Worm (Caenorhabditis elegans) whole organism, L4 larva: ENCODE measurements around the gene asp-2.

Experiments
- T26A8.4 ChIP-seq: fragments of 200-800 bp; sonication (Bioruptor generic); IDR thresholded peaks from 2 replicates; pipeline ENCODE4 v1.3.6; 2022; ENCODE audit warnings: missing genetic modification characterization, missing compliant biosample characterization
- Y105C5A.15 ChIP-seq: fragments of 200-800 bp; sonication (Bioruptor generic); IDR thresholded peaks from 2 replicates; pipeline ENCODE4 v1.3.6; 2022; ENCODE audit warnings: missing genetic modification characterization, missing compliant biosample characterization
- ZK546.5 ChIP-seq, 2 experiments: sonication (generic microtip); optimal IDR thresholded peaks; 2 replicates each; lab custom pipeline; 2017; ENCODE audit warnings: missing biosample characterization in 2 of 2, missing genetic modification characterization in 2 of 2
- aly-2 ChIP-seq: sonication (generic microtip); optimal IDR thresholded peaks from 2 replicates; lab custom pipeline; 2018; ENCODE audit warnings: missing biosample characterization, missing genetic modification characterization
- ama-1 ChIP-seq: fragments of 150-350 bp; optimal IDR thresholded peaks from 2 replicates; lab custom pipeline; 2014; ENCODE audit warnings: inconsistent platforms, mixed read lengths
- arid-1 ChIP-seq: fragments of 200-800 bp; sonication (Bioruptor generic); conservative IDR thresholded peaks from 2 replicates; pipeline ENCODE4 v1.3.6; 2022; ENCODE audit warnings: missing genetic modification reagents, missing genetic modification characterization, missing compliant biosample characterization
- ceh-20 ChIP-seq: fragments of 200-800 bp; sonication (Bioruptor generic); IDR thresholded peaks from 2 replicates; pipeline ENCODE4 v1.3.6; 2022; ENCODE audit warnings: missing genetic modification reagents, missing genetic modification characterization, missing compliant biosample characterization
- ceh-62 ChIP-seq: sonication (generic microtip); optimal IDR thresholded peaks from 2 replicates; lab custom pipeline; 2017; ENCODE audit warnings: missing biosample characterization, missing genetic modification characterization
- cey-2 ChIP-seq: sonication (generic microtip); optimal IDR thresholded peaks from 3 replicates; lab custom pipeline; 2017; ENCODE audit warnings: missing genetic modification characterization, mild to moderate bottlenecking, missing compliant biosample characterization, antibody characterized with exemption, borderline replicate concordance; ENCODE audit not compliant: insufficient read depth
- dmd-6 ChIP-seq: fragments of 200-800 bp; sonication (Bioruptor generic); IDR thresholded peaks from 2 replicates; pipeline ENCODE4 v1.3.6; 2022; ENCODE audit warnings: missing genetic modification reagents, missing genetic modification characterization, missing compliant biosample characterization
- dmd-9 ChIP-seq: fragments of 200-800 bp; sonication (Bioruptor generic); IDR thresholded peaks from 2 replicates; pipeline ENCODE4 v1.3.6; 2022; ENCODE audit warnings: missing genetic modification reagents, missing genetic modification characterization, missing compliant biosample characterization
- dpl-1 ChIP-seq: fragments of 150-350 bp; optimal IDR thresholded peaks from 2 replicates; lab custom pipeline; 2014; ENCODE audit warnings: missing biosample characterization, missing genetic modification reagents, missing genetic modification characterization
- duxl-1 ChIP-seq: sonication (generic microtip); optimal IDR thresholded peaks from 2 replicates; lab custom pipeline; 2016; ENCODE audit warnings: mild to moderate bottlenecking, missing genetic modification characterization, moderate library complexity, missing compliant biosample characterization; ENCODE audit not compliant: poor library complexity
- egl-43 ChIP-seq: fragments of 200-800 bp; sonication (Bioruptor generic); IDR thresholded peaks from 2 replicates; pipeline ENCODE4 v1.3.6; 2022; ENCODE audit warnings: missing genetic modification reagents, missing genetic modification characterization, missing compliant biosample characterization
- gei-8 ChIP-seq: fragments of 200-800 bp; sonication (Bioruptor generic); optimal IDR thresholded peaks from 2 replicates; lab custom pipeline; 2018; ENCODE audit warnings: mild to moderate bottlenecking, missing genetic modification characterization, missing compliant biosample characterization
- hlh-11 ChIP-seq: fragments of 200-800 bp; sonication (Bioruptor generic); optimal IDR thresholded peaks from 2 replicates; lab custom pipeline; 2018; ENCODE audit warnings: mild to moderate bottlenecking, missing genetic modification characterization, missing compliant biosample characterization
- hlh-30 ChIP-seq: sonication (generic microtip); optimal IDR thresholded peaks from 2 replicates; lab custom pipeline; 2017; ENCODE audit warnings: antibody characterized with exemption, mild to moderate bottlenecking, missing genetic modification characterization, missing compliant biosample characterization; ENCODE audit not compliant: insufficient read depth
- lin-38 ChIP-seq: fragments of 200-800 bp; sonication (Bioruptor generic); IDR thresholded peaks from 2 replicates; pipeline ENCODE4 v1.3.6; 2022; ENCODE audit warnings: missing genetic modification reagents, missing genetic modification characterization, missing compliant biosample characterization
- lsy-2 ChIP-seq, 2 experiments: fragments of 150-350 bp in 1 of 2; sonication (generic microtip) in 1 of 2; optimal IDR thresholded peaks; 2 replicates each; lab custom pipeline; 2014 to 2017; ENCODE audit warnings: missing biosample characterization in 2 of 2, missing genetic modification characterization in 2 of 2
- madf-5 ChIP-seq, 2 experiments: fragments of 200-800 bp; sonication (Bioruptor generic); IDR thresholded peaks; 2 replicates each; pipeline ENCODE4 v1.3.6; 2022; ENCODE audit warnings: missing compliant biosample characterization in 2 of 2, missing genetic modification characterization in 2 of 2
- mdt-29 ChIP-seq: fragments of 200-800 bp; sonication (Bioruptor generic); IDR thresholded peaks from 2 replicates; pipeline ENCODE4 v1.3.6; 2022; ENCODE audit warnings: missing genetic modification reagents, missing genetic modification characterization, missing compliant biosample characterization
- mep-1 ChIP-seq: fragments of 150-350 bp; sonication (generic microtip); optimal IDR thresholded peaks from 3 replicates; lab custom pipeline; 2014; ENCODE audit warnings: missing biosample characterization, missing genetic modification characterization
- nhr-11 ChIP-seq: fragments of 150-350 bp; optimal IDR thresholded peaks from 2 replicates; lab custom pipeline; 2014; ENCODE audit warnings: missing biosample characterization, missing genetic modification characterization
- nhr-111 ChIP-seq: fragments of 200-800 bp; sonication (Bioruptor generic); optimal IDR thresholded peaks from 2 replicates; lab custom pipeline; 2018; ENCODE audit warnings: mild to moderate bottlenecking, missing genetic modification characterization, missing compliant biosample characterization
- nhr-237 ChIP-seq: sonication (generic microtip); optimal IDR thresholded peaks from 2 replicates; lab custom pipeline; 2017; ENCODE audit warnings: missing biosample characterization, missing genetic modification characterization
- nhr-25 ChIP-seq: sonication (generic microtip); optimal IDR thresholded peaks from 2 replicates; lab custom pipeline; 2017; ENCODE audit warnings: missing genetic modification characterization, mild to moderate bottlenecking, missing compliant biosample characterization, antibody characterized with exemption, moderate library complexity, borderline replicate concordance; ENCODE audit not compliant: insufficient read depth
- nhr-28 ChIP-seq: fragments of 150-350 bp; optimal IDR thresholded peaks from 2 replicates; lab custom pipeline; 2014; ENCODE audit warnings: missing biosample characterization, missing genetic modification characterization
- nhr-41 ChIP-seq: fragments of 200-800 bp; sonication (Bioruptor generic); IDR thresholded peaks from 2 replicates; pipeline ENCODE4 v1.3.6; 2022; ENCODE audit warnings: missing genetic modification reagents, missing genetic modification characterization, missing compliant biosample characterization
- pha-4 ChIP-seq, 2 experiments: fragments of 150-350 bp in 1 of 2; fragments of 200-800 bp in 1 of 2; sonication (Bioruptor generic) in 1 of 2; IDR thresholded peaks in 1 of 2; optimal IDR thresholded peaks in 1 of 2; 2 replicates each; pipeline versions ENCODE4 v1.3.6 to Lab custom; 2014 to 2022; ENCODE audit warnings: missing genetic modification characterization in 2 of 2, missing genetic modification reagents in 2 of 2, missing biosample characterization in 1 of 2, missing compliant biosample characterization in 1 of 2
- pqm-1 ChIP-seq: sonication (generic microtip); optimal IDR thresholded peaks from 2 replicates; lab custom pipeline; 2017; ENCODE audit warnings: missing biosample characterization, missing genetic modification characterization
- saeg-2 ChIP-seq: fragments of 200-800 bp; sonication (Bioruptor generic); IDR thresholded peaks from 2 replicates; pipeline ENCODE4 v1.3.6; 2022; ENCODE audit warnings: missing genetic modification reagents, missing genetic modification characterization, missing compliant biosample characterization
- skn-1 ChIP-seq: fragments of 150-350 bp; optimal IDR thresholded peaks from 2 replicates; lab custom pipeline; 2014; ENCODE audit warnings: missing biosample characterization, missing genetic modification characterization
- snpc-1.2 ChIP-seq: fragments of 200-800 bp; sonication (Bioruptor generic); IDR thresholded peaks from 2 replicates; pipeline ENCODE4 v1.3.6; 2022; ENCODE audit warnings: missing genetic modification reagents, missing genetic modification characterization, missing compliant biosample characterization
- tra-1 ChIP-seq: fragments of 200-800 bp; sonication (Bioruptor generic); IDR thresholded peaks from 2 replicates; pipeline ENCODE4 v1.3.6; 2022; ENCODE audit warnings: missing genetic modification reagents, missing genetic modification characterization, missing compliant biosample characterization
- unc-39 ChIP-seq: sonication (generic microtip); optimal IDR thresholded peaks from 2 replicates; lab custom pipeline; 2017; ENCODE audit warnings: missing biosample characterization, missing genetic modification characterization
- unc-62 ChIP-seq, 3 experiments: fragments of 150-350 bp in 1 of 3; sonication (generic microtip); optimal IDR thresholded peaks in 2 of 3; peaks in 1 of 3; 1 replicate in 1 of 3; 2 replicates in 2 of 3; lab custom pipeline; 2014 to 2017; ENCODE audit warnings: missing biosample characterization in 3 of 3, missing genetic modification characterization in 3 of 3, missing genetic modification reagents in 3 of 3, missing genotype in 1 of 3
- vab-7 ChIP-seq: fragments of 200-800 bp; sonication (Bioruptor generic); IDR thresholded peaks from 2 replicates; pipeline ENCODE4 v1.3.6; 2022; ENCODE audit warnings: missing genetic modification reagents, missing genetic modification characterization, missing compliant biosample characterization
- zag-1 ChIP-seq: fragments of 150-350 bp; optimal IDR thresholded peaks from 2 replicates; lab custom pipeline; 2014; ENCODE audit warnings: missing biosample characterization, missing genetic modification characterization
- zip-11 ChIP-seq: fragments of 200-800 bp; sonication (Bioruptor generic); IDR thresholded peaks from 2 replicates; pipeline ENCODE4 v1.3.6; 2022; ENCODE audit warnings: missing genetic modification characterization, missing compliant biosample characterization

Gene asp-2

DNA sequence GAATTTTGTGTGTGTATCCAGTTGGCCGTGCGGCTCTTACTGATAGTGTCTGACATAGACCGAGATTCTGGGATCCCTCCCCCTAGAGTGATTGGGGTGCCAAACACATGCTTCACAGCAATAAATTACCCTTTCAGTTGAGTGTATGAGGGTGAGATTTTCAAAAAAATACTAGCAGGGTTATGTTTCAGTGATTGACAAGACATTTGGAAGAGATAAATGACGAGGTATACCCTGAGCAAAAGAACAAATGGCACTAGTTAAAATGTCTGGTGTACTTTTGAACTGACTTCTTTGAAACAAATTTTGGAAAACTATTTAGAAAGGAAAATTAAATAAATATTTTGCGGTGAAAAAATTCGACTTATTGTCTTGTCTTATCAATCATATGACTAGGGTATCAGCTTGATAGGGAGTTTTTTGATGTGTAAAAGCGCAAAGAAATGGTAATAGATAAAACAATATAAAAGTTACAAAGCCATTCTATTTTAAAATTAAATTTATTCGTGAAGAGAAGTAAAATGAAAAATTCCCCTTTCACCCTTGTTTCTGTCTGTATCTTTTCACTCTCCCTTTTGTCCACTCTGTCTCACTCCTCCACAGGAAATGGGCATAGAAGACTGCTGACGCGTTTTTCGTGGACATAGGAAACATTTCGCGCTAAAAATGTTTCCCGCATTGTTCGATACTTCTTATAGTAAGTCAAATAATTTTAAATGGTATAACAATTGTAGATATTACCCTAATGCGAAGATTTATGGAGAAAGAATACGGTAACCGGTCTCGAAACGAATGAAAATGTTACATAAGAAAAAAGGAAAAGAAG is 40.5 kb downstream of the asp-2 start, which contains the start of gene glo-4 (continued):
- TF ChIP-seq dmd-6 (GFP tag; lab: Robert Waterston, UW): peak; percentile 49
- TF ChIP-seq aly-2 (tag; lab: Kevin White, UChicago): no peak
- peak; percentile 55 for TF ChIP-seq hlh-30 (tag; lab: Kevin White, UChicago)
- no peak for TF ChIP-seq lin-38 (GFP tag; lab: Robert Waterston, UW)
- TF ChIP-seq cey-2 (tag; lab: Kevin White, UChicago): no peak
- no peak for TF ChIP-seq ceh-20
- TF ChIP-seq lsy-2 (tag; optimal IDR thresholded peaks at IDR 0.05; lab: Kevin White, UChicago): peak; percentile 51 to 87
- no peak for TF ChIP-seq unc-39
- no peak for TF ChIP-seq ama-1 (lab: Kevin White, UChicago)
- no peak for TF ChIP-seq saeg-2 (GFP tag; lab: Robert Waterston, UW)
- TF ChIP-seq madf-5 (GFP tag; IDR thresholded peaks at IDR 0.05; lab: Robert Waterston, UW): no peak
- no peak for TF ChIP-seq dmd-9 (GFP tag; lab: Robert Waterston, UW)
- TF ChIP-seq arid-1 (GFP tag; lab: Robert Waterston, UW): no peak
- TF ChIP-seq Y105C5A.15 (GFP tag; lab: Robert Waterston, UW): no peak
- TF ChIP-seq egl-43: no peak
- no peak for TF ChIP-seq nhr-111 (GFP tag; lab: Kevin White, UChicago)
- no peak for TF ChIP-seq nhr-237 (tag; lab: Kevin White, UChicago)
- TF ChIP-seq snpc-1.2 (GFP tag; lab: Robert Waterston, UW): no peak
- TF ChIP-seq hlh-11: peak; percentile 78
- TF ChIP-seq T26A8.4 (GFP tag; lab: Robert Waterston, UW): no peak
- peak; percentile 85 for TF ChIP-seq mep-1
- TF ChIP-seq pha-4 (GFP tag; IDR thresholded peaks at IDR 0.05; lab: Robert Waterston, UW): no peak
- no peak for TF ChIP-seq pha-4 (tag; optimal IDR thresholded peaks at IDR 0.05; lab: Kevin White, UChicago)
- TF ChIP-seq zag-1 (tag; lab: Kevin White, UChicago): no peak
- peak; percentile 80 for TF ChIP-seq dpl-1 (GFP tag; lab: Kevin White, UChicago)
- no peak for TF ChIP-seq gei-8 (GFP tag; lab: Kevin White, UChicago)
- no peak for TF ChIP-seq skn-1 (tag; lab: Kevin White, UChicago)
- TF ChIP-seq nhr-11 (tag; lab: Kevin White, UChicago): peak; percentile 40
- TF ChIP-seq nhr-41 (GFP tag; lab: Robert Waterston, UW): no peak
- peak; percentile 56 for TF ChIP-seq nhr-28
- no peak for TF ChIP-seq nhr-25 (tag; lab: Kevin White, UChicago)
- no peak for TF ChIP-seq vab-7 (GFP tag; lab: Robert Waterston, UW)
- TF ChIP-seq tra-1 (GFP tag; lab: Robert Waterston, UW): no peak
- no peak for TF ChIP-seq ceh-62 (tag; lab: Kevin White, UChicago)
- peak; percentile 66 for TF ChIP-seq pqm-1 (tag; lab: Kevin White, UChicago)
- no peak for TF ChIP-seq mdt-29 (GFP tag; lab: Robert Waterston, UW)
- TF ChIP-seq zip-11 (GFP tag; lab: Robert Waterston, UW): no peak
- TF ChIP-seq ZK546.5 (tag; optimal IDR thresholded peaks at IDR 0.05; lab: Kevin White, UChicago): no peak
- peak; percentile 15 for TF ChIP-seq duxl-1 (tag; lab: Kevin White, UChicago)

DNA sequence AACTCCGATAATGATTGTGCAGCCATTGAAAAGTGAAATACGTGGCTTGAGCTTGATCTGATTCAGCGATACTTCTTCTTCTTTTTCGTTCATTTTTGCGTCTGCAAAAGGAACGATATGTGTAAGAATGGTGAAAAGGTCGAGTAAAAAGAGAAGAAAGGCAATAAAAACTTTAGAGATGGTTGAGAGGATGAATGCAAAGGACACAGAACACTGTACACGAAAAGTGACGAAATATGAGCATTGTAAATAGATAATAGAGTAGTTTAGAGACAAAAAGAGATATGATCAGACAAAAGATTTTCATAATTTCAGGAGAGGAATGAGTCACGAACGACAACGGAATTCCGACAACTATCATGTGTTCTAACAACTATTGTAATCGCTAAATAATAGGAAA is 43.4 kb downstream of the asp-2 start, which contains the start of gene aat-2:
aat-2 (minus strand) TSS at position 101 of the 400 bp plus-strand sequence.
- TF ChIP-seq nhr-28 (no peak), unc-62 (GFP tag; optimal IDR thresholded peaks at IDR 0.05 in 1 of 2; lab: Kevin White, UChicago) (peak in 1 of 2 experiments; percentile 30), unc-62 (tag; optimal IDR thresholded peaks at IDR 0.05; lab: Kevin White, UChicago) (no peak)
